Worm (Caenorhabditis elegans) whole organism, L1 larva: ENCODE measurements around the gene srh-222.

Source experiments
- C16A3.4 ChIP-seq: fragments of 150-350 bp; optimal IDR thresholded peaks from 2 replicates; lab custom pipeline; 2014; ENCODE audit warnings: missing biosample characterization, missing genetic modification characterization
- F16B12.6 ChIP-seq: fragments of 150-350 bp; optimal IDR thresholded peaks from 2 replicates; lab custom pipeline; 2014; ENCODE audit warnings: missing biosample characterization, missing genetic modification characterization
- aha-1 ChIP-seq: fragments of 150-350 bp; optimal IDR thresholded peaks from 2 replicates; lab custom pipeline; 2014; ENCODE audit warnings: missing biosample characterization, missing genetic modification characterization
- aly-2 ChIP-seq: fragments of 150-350 bp; optimal IDR thresholded peaks from 2 replicates; lab custom pipeline; 2014; ENCODE audit warnings: missing biosample characterization, missing genetic modification characterization
- ceh-82 ChIP-seq, 3 experiments: fragments of 150-350 bp in 1 of 3; sonication (generic microtip) in 2 of 3; optimal IDR thresholded peaks; 2 replicates each; lab custom pipeline; 2014 to 2017; ENCODE audit warnings: missing biosample characterization in 3 of 3, missing genetic modification characterization in 3 of 3
- ces-1 ChIP-seq: fragments of 150-350 bp; optimal IDR thresholded peaks from 2 replicates; lab custom pipeline; 2014; ENCODE audit warnings: missing biosample characterization, missing genetic modification reagents, missing genetic modification characterization
- dpl-1 ChIP-seq, 3 experiments: fragments of 150-350 bp in 2 of 3; sonication (generic microtip) in 1 of 3; optimal IDR thresholded peaks; 2 replicates each; lab custom pipeline; 2014 to 2017; ENCODE audit warnings: missing biosample characterization in 3 of 3, missing genetic modification characterization in 3 of 3, missing genetic modification reagents in 3 of 3
- efl-1 ChIP-seq, 4 experiments: fragments of 150-350 bp; optimal IDR thresholded peaks in 3 of 4; peaks in 1 of 4; 1 replicate in 1 of 4; 2 replicates in 3 of 4; lab custom pipeline; 2014; ENCODE audit warnings: missing biosample characterization in 2 of 4, missing genetic modification characterization in 2 of 4, missing genetic modification reagents in 2 of 4
- egl-13 ChIP-seq: sonication (generic microtip); optimal IDR thresholded peaks from 2 replicates; lab custom pipeline; 2016; ENCODE audit warnings: missing genotype, missing genetic modification reagents, missing genetic modification characterization, missing compliant biosample characterization
- egl-27 ChIP-seq, 2 experiments: fragments of 150-350 bp in 1 of 2; sonication (generic microtip); optimal IDR thresholded peaks; 3 replicates each; lab custom pipeline; 2017 to 2018; ENCODE audit warnings: missing biosample characterization in 2 of 2, missing genetic modification characterization in 2 of 2, missing genetic modification reagents in 2 of 2
- elt-2 ChIP-seq: sonication (generic microtip); optimal IDR thresholded peaks from 2 replicates; lab custom pipeline; 2016; ENCODE audit warnings: missing genetic modification characterization, mild to moderate bottlenecking, inconsistent platforms, missing compliant biosample characterization, missing genetic modification reagents
- fkh-10 ChIP-seq: sonication (generic microtip); optimal IDR thresholded peaks from 2 replicates; lab custom pipeline; 2017; ENCODE audit warnings: missing biosample characterization, missing genetic modification reagents, missing genetic modification characterization
- fkh-8 ChIP-seq: sonication (generic microtip); optimal IDR thresholded peaks from 2 replicates; lab custom pipeline; 2016; ENCODE audit warnings: mild to moderate bottlenecking, missing genetic modification characterization, missing compliant biosample characterization
- grh-1 ChIP-seq: fragments of 200-800 bp; sonication (Bioruptor generic); IDR thresholded peaks from 2 replicates; pipeline ENCODE4 v1.3.6; 2022; ENCODE audit warnings: missing genetic modification reagents, missing genetic modification characterization, missing compliant biosample characterization
- hlh-17 ChIP-seq: fragments of 200-800 bp; sonication (Bioruptor generic); optimal IDR thresholded peaks from 2 replicates; lab custom pipeline; 2018; ENCODE audit warnings: missing genetic modification characterization, mild to moderate bottlenecking, missing compliant biosample characterization, moderate library complexity, borderline replicate concordance
- hlh-4 ChIP-seq: sonication (generic microtip); optimal IDR thresholded peaks from 2 replicates; lab custom pipeline; 2016; ENCODE audit warnings: mild to moderate bottlenecking, missing genetic modification characterization, missing compliant biosample characterization
- irx-1 ChIP-seq: sonication (generic microtip); optimal IDR thresholded peaks from 2 replicates; lab custom pipeline; 2016; ENCODE audit warnings: missing genetic modification characterization, missing compliant biosample characterization
- isw-1 ChIP-seq: fragments of 200-800 bp; sonication (Bioruptor generic); IDR thresholded peaks from 2 replicates; pipeline ENCODE4 v1.3.6; 2022; ENCODE audit warnings: missing genetic modification characterization, missing compliant biosample characterization
- jun-1 ChIP-seq: fragments of 150-350 bp; optimal IDR thresholded peaks from 2 replicates; lab custom pipeline; 2014; ENCODE audit warnings: missing biosample characterization, missing genetic modification reagents, missing genetic modification characterization
- lin-13 ChIP-seq: fragments of 150-350 bp; optimal IDR thresholded peaks from 2 replicates; lab custom pipeline; 2014; ENCODE audit warnings: missing biosample characterization, missing genetic modification reagents, missing genetic modification characterization
- lin-14 ChIP-seq: fragments of 200-800 bp; sonication (Bioruptor generic); optimal IDR thresholded peaks from 2 replicates; lab custom pipeline; 2018; ENCODE audit warnings: mild to moderate bottlenecking, missing genetic modification characterization, moderate library complexity, missing compliant biosample characterization
- lin-35 ChIP-seq, 2 experiments: fragments of 150-350 bp; optimal IDR thresholded peaks; 2 replicates each; lab custom pipeline; 2014; ENCODE audit warnings: missing biosample characterization in 2 of 2, missing genetic modification characterization in 2 of 2, missing genetic modification reagents in 2 of 2
- lin-39 ChIP-seq: fragments of 150-350 bp; optimal IDR thresholded peaks from 2 replicates; lab custom pipeline; 2014; ENCODE audit warnings: missing biosample characterization, missing genetic modification reagents, missing genetic modification characterization
- lir-3 ChIP-seq: sonication (generic microtip); optimal IDR thresholded peaks from 2 replicates; lab custom pipeline; 2016; ENCODE audit warnings: mild to moderate bottlenecking, missing genetic modification characterization, moderate library complexity, missing compliant biosample characterization; ENCODE audit not compliant: poor library complexity
- lsy-2 ChIP-seq, 2 experiments: fragments of 150-350 bp; optimal IDR thresholded peaks; 2 replicates each; lab custom pipeline; 2014; ENCODE audit warnings: missing biosample characterization in 2 of 2, missing genetic modification characterization in 2 of 2
- mdl-1 ChIP-seq, 2 experiments: fragments of 150-350 bp; optimal IDR thresholded peaks; 2 replicates each; lab custom pipeline; 2014 to 2017; ENCODE audit warnings: missing biosample characterization in 2 of 2, missing genetic modification characterization in 2 of 2, inconsistent platforms in 1 of 2
- mef-2 ChIP-seq: fragments of 150-350 bp; optimal IDR thresholded peaks from 2 replicates; lab custom pipeline; 2014; ENCODE audit warnings: missing biosample characterization, missing genetic modification characterization
- nhr-11 ChIP-seq: fragments of 150-350 bp; optimal IDR thresholded peaks from 2 replicates; lab custom pipeline; 2014; ENCODE audit warnings: missing biosample characterization, missing genetic modification characterization
- nhr-20 ChIP-seq: sonication (generic microtip); optimal IDR thresholded peaks from 2 replicates; lab custom pipeline; 2016; ENCODE audit warnings: mild to moderate bottlenecking, missing genetic modification characterization, missing compliant biosample characterization
- nhr-47 ChIP-seq: sonication (generic microtip); optimal IDR thresholded peaks from 2 replicates; lab custom pipeline; 2016; ENCODE audit warnings: mild to moderate bottlenecking, missing genetic modification characterization, moderate library complexity, missing compliant biosample characterization
- nhr-71 ChIP-seq: sonication (generic microtip); optimal IDR thresholded peaks from 2 replicates; lab custom pipeline; 2016; ENCODE audit warnings: mild to moderate bottlenecking, missing genetic modification characterization, moderate library complexity, missing compliant biosample characterization
- nhr-85 ChIP-seq: sonication (generic microtip); peaks from one replicate; lab custom pipeline; 2016; ENCODE audit warnings: missing genetic modification characterization, inconsistent platforms, missing compliant biosample characterization
- pag-3 ChIP-seq: sonication (generic microtip); optimal IDR thresholded peaks from 2 replicates; lab custom pipeline; 2017; ENCODE audit warnings: missing genetic modification characterization, mild to moderate bottlenecking, missing compliant biosample characterization, antibody characterized with exemption, borderline replicate concordance; ENCODE audit not compliant: insufficient read depth
- pax-3 ChIP-seq: fragments of 200-800 bp; sonication (Bioruptor generic); optimal IDR thresholded peaks from 2 replicates; lab custom pipeline; 2018; ENCODE audit warnings: mild to moderate bottlenecking, missing genetic modification characterization, moderate library complexity, missing compliant biosample characterization
- pqm-1 ChIP-seq: sonication (generic microtip); optimal IDR thresholded peaks from 3 replicates; lab custom pipeline; 2017; ENCODE audit warnings: missing biosample characterization, missing genetic modification characterization
- rnt-1 ChIP-seq: sonication (generic microtip); optimal IDR thresholded peaks from 2 replicates; lab custom pipeline; 2016; ENCODE audit warnings: mild to moderate bottlenecking, missing genetic modification characterization, moderate library complexity, missing compliant biosample characterization
- snu-23 ChIP-seq: sonication (generic microtip); optimal IDR thresholded peaks from 2 replicates; lab custom pipeline; 2016; ENCODE audit warnings: missing genetic modification characterization, missing compliant biosample characterization
- sup-37 ChIP-seq: fragments of 200-800 bp; sonication (Bioruptor generic); optimal IDR thresholded peaks from 2 replicates; lab custom pipeline; 2018; ENCODE audit warnings: mild to moderate bottlenecking, missing genetic modification characterization, missing compliant biosample characterization
- swsn-7 ChIP-seq: sonication (generic microtip); optimal IDR thresholded peaks from 2 replicates; lab custom pipeline; 2016; ENCODE audit warnings: missing genetic modification characterization, missing compliant biosample characterization
- tbx-2 ChIP-seq: sonication (generic microtip); optimal IDR thresholded peaks from 2 replicates; lab custom pipeline; 2016; ENCODE audit warnings: missing genetic modification characterization, missing compliant biosample characterization
- tlp-1 ChIP-seq: fragments of 150-350 bp; optimal IDR thresholded peaks from 2 replicates; lab custom pipeline; 2014; ENCODE audit warnings: missing biosample characterization, missing genetic modification characterization
- unc-130 ChIP-seq: fragments of 150-350 bp; optimal IDR thresholded peaks from 2 replicates; lab custom pipeline; 2017; ENCODE audit warnings: missing biosample characterization, missing genetic modification characterization, inconsistent platforms
- unc-30 ChIP-seq: sonication (generic microtip); optimal IDR thresholded peaks from 2 replicates; lab custom pipeline; 2017; ENCODE audit warnings: missing biosample characterization, missing genetic modification characterization
- unc-62 ChIP-seq: fragments of 150-350 bp; optimal IDR thresholded peaks from 2 replicates; lab custom pipeline; 2014; ENCODE audit warnings: missing biosample characterization, missing genetic modification reagents, missing genetic modification characterization
- unc-86 ChIP-seq: sonication (generic microtip); optimal IDR thresholded peaks from 2 replicates; lab custom pipeline; 2016; ENCODE audit warnings: missing genetic modification characterization, missing compliant biosample characterization
- vab-15 ChIP-seq: sonication (generic microtip); optimal IDR thresholded peaks from 2 replicates; lab custom pipeline; 2017; ENCODE audit warnings: missing genotype, mild to moderate bottlenecking, missing genetic modification characterization, missing compliant biosample characterization
- xbp-1 ChIP-seq: sonication (generic microtip); optimal IDR thresholded peaks from 2 replicates; lab custom pipeline; 2016; ENCODE audit warnings: missing genetic modification characterization, missing compliant biosample characterization
- ztf-11 ChIP-seq, 2 experiments: sonication (generic microtip); optimal IDR thresholded peaks; 2 replicates each; lab custom pipeline; 2016 to 2017; ENCODE audit warnings: missing genetic modification characterization in 2 of 2, missing biosample characterization in 1 of 2, missing compliant biosample characterization in 1 of 2
- ztf-4 ChIP-seq: fragments of 150-350 bp; optimal IDR thresholded peaks from 2 replicates; lab custom pipeline; 2014; ENCODE audit warnings: missing biosample characterization, missing genetic modification characterization

The srh-222 gene

DNA sequence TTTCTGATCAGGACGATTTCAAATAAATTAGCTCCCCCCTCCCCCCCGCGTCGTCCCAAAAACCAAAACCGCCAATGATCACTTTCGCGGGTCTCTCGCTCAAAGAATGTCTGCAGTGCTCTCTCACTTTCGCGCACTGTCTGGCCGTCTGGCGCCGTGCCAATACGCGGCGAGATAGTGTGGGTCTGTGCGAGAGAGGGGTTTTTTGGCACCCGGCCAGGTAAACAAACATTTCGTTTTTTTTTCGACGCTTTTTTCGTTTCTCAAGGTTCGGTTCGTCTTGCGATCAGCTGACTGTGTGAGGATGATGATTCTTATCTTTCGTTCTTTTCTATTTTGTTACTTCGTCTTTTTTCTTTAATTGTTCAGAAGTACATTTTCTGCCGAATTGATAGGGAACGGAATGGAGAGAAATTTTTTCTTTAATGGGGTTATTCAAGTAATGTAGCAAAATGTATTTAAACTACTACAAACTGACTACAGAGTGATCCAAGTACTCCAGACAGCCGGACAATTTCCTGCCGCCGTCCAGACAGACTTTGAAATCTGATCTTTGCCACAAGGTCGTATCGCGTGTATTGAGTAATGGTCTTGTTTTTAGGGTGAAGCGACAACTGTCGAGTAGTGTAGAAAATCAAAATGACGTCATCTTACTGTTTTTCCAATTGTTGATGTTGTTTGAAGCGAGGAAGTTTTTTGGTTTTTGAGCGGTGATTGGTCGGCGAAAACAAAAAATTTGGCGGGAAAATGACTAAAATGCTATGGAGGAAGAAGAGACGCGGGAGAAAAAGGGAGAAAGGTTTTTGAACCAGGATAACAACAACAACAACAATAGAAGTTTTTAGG, 44.8 kb downstream of the srh-222 start:
- TF ChIP-seq mdl-1 (tag; optimal IDR thresholded peaks at IDR 0.05; lab: Kevin White, UChicago) (peak in 1 of 2 experiments; percentile 94), tbx-2 (tag; lab: Kevin White, UChicago) (peak; percentile 82), xbp-1 (tag; lab: Kevin White, UChicago) (peak; percentile 44), hlh-17 (GFP tag; lab: Kevin White, UChicago) (no peak), ces-1 (GFP tag; lab: Kevin White, UChicago) (no peak), sup-37 (GFP tag; lab: Kevin White, UChicago) (peak; percentile 50), nhr-71 (tag; lab: Kevin White, UChicago) (peak; percentile 85), jun-1 (tag; lab: Kevin White, UChicago) (peak; percentile 73), isw-1 (0 out of 2 replicates have a peak, but pooled peaks have one; percentile 5), nhr-85 (tag; lab: Kevin White, UChicago) (peak; percentile 96), egl-27 (tag; optimal IDR thresholded peaks at IDR 0.05; lab: Kevin White, UChicago) (no peak), swsn-7 (peak; percentile 67), fkh-10 (GFP tag; lab: Kevin White, UChicago) (peak; percentile 22), lin-14 (GFP tag; lab: Kevin White, UChicago) (peak; percentile 93), ztf-4 (tag; lab: Kevin White, UChicago) (peak; percentile 0), dpl-1 (GFP tag; optimal IDR thresholded peaks at IDR 0.05; lab: Kevin White, UChicago) (peak; percentile 42 to 67 (median 60)), unc-30 (tag; lab: Kevin White, UChicago) (no peak), aha-1 (peak; percentile 7), elt-2 (tag; lab: Kevin White, UChicago) (peak; percentile 67), efl-1 (optimal IDR thresholded peaks at IDR 0.05; lab: Kevin White, UChicago) (peak; percentile 67 to 72), efl-1 (GFP tag; optimal IDR thresholded peaks at IDR 0.05 in 1 of 2; lab: Kevin White, UChicago) (peak; percentile 31 to 94), aly-2 (no peak), vab-15 (tag; lab: Kevin White, UChicago) (no peak), pag-3 (tag; lab: Kevin White, UChicago) (peak; percentile 53), fkh-8 (tag; lab: Kevin White, UChicago) (peak; percentile 91), pqm-1 (tag; lab: Kevin White, UChicago) (no peak), lir-3 (peak; percentile 30), mef-2 (peak; percentile 58), snu-23 (GFP tag; lab: Kevin White, UChicago) (peak; percentile 65), unc-62 (GFP tag; lab: Kevin White, UChicago) (no peak), lin-35 (GFP tag; optimal IDR thresholded peaks at IDR 0.05; lab: Kevin White, UChicago) (peak; percentile 48 to 79), lin-13 (GFP tag; lab: Kevin White, UChicago) (peak; percentile 76), grh-1 (GFP tag; lab: Robert Waterston, UW) (peak; percentile 50), unc-130 (peak; percentile 78), pax-3 (peak; percentile 65), unc-86 (tag; lab: Kevin White, UChicago) (peak; percentile 0), ztf-11 (tag; optimal IDR thresholded peaks at IDR 0.05; lab: Kevin White, UChicago) (peak in 1 of 2 experiments; percentile 35), nhr-20 (tag; lab: Kevin White, UChicago) (peak; percentile 86), hlh-4 (tag; lab: Kevin White, UChicago) (no peak), rnt-1 (tag; lab: Kevin White, UChicago) (peak; percentile 88), lin-39 (tag; lab: Kevin White, UChicago) (peak; percentile 29), lsy-2 (tag; optimal IDR thresholded peaks at IDR 0.05; lab: Kevin White, UChicago) (peak; percentile 50 to 81), irx-1 (tag; lab: Kevin White, UChicago) (peak; percentile 31), F16B12.6 (tag; lab: Kevin White, UChicago) (no peak), egl-13 (tag; lab: Kevin White, UChicago) (peak; percentile 44), tlp-1 (no peak), C16A3.4 (peak; percentile 75), nhr-11 (tag; lab: Kevin White, UChicago) (no peak), nhr-47 (peak; percentile 77), ceh-82 (tag; optimal IDR thresholded peaks at IDR 0.05; lab: Kevin White, UChicago) (peak; percentile 29 to 77 (median 67))
